Worm (Caenorhabditis elegans): ENCODE results near the gene clec-3.

DNA sequence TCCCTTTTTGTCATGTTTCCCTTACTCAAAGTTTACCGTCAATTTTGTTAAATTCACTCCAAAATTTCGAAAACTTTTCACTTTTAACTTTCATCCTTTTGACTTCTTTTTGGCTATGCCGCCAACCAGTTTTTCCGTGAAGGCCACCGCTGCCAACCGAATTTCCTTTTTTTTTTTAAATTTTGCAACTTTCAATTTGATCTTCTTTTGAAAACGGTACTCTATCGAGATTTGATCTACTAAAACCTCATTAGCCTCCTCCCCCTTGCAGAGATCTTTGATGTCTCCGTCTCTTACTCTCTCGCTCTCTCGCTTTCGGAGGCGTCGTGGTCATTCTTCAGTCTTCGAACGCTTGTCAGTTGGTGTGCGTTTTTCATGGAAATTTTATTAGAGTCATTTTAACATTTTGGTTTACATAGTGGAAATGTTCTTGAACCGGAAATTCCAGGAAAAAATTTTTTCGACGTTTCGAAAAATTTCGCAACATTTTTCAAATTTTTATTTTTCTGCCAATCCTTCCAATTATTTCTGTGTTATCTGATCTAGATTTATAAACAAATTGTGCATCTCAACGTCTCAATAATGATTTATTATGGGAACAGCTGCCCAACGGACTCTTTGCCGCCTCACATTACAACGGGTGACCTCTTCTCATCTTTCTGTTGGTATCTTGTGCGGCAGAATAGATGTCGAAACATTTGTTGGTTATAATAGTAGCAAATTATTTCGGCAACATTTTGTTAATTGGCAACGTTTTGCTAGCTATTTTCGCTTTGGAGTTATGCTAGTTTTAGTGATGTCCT lies 24.9 kb downstream of the clec-3 start:
- TF ChIP-seq lin-15B (tag; optimal IDR thresholded peaks at IDR 0.05) (no peak), snpc-4 (tag; optimal IDR thresholded peaks at IDR 0.05) (no peak), nhr-19 (GFP tag; conservative IDR thresholded peaks at IDR 0.05) (peak; percentile 53)

Data from whole organism, L1 larva.